ENCODE assay signal across 2 worm cellular contexts in genomic region chrII:5341573-5341972, ce11.
A peak's percentile ranks its signal among the peaks of the same experiment; 100 is the strongest.
TF ChIP-seq lines count a peak whose summit lies in the region.

No protein-coding gene starts in this region.

TF ChIP-seq in whole organism, L1 larva, 84 proteins besides CTCF, POLR2A, EP300 and RAD21:
- TF ChIP-seq nhr-47 (tag; optimal IDR thresholded peaks at IDR 0.05; lab: Kevin White, UChicago): peak; percentile 40
- TF ChIP-seq efl-1 (optimal IDR thresholded peaks at IDR 0.05; lab: Kevin White, UChicago): no peak
- peak in 1 of 2 experiments; percentile 67 for TF ChIP-seq efl-1 (GFP tag; optimal IDR thresholded peaks at IDR 0.05 in 1 of 2; lab: Kevin White, UChicago)
- peak; percentile 95 for TF ChIP-seq dsc-1 (tag; optimal IDR thresholded peaks at IDR 0.05; lab: Kevin White, UChicago)
- peak; percentile 43 for TF ChIP-seq fkh-8 (tag; optimal IDR thresholded peaks at IDR 0.05; lab: Kevin White, UChicago)
- TF ChIP-seq nhr-28 (tag; optimal IDR thresholded peaks at IDR 0.05; lab: Kevin White, UChicago): no peak
- TF ChIP-seq nhr-71 (tag; optimal IDR thresholded peaks at IDR 0.05; lab: Kevin White, UChicago): peak; percentile 32
- TF ChIP-seq grh-1 (GFP tag; IDR thresholded peaks at IDR 0.05; lab: Robert Waterston, UW): no peak

TF ChIP-seq in whole organism, L2 larva, 48 proteins besides CTCF, POLR2A, EP300 and RAD21:
- TF ChIP-seq alr-1 (tag; optimal IDR thresholded peaks at IDR 0.05; lab: Kevin White, UChicago) (no peak), nhr-21 (tag; optimal IDR thresholded peaks at IDR 0.05; lab: Kevin White, UChicago) (peak; percentile 3), sma-9 (GFP tag; optimal IDR thresholded peaks at IDR 0.05; lab: Kevin White, UChicago) (peak; percentile 5), sma-9 (tag; optimal IDR thresholded peaks at IDR 0.05; lab: Kevin White, UChicago) (no peak), nhr-237 (tag; optimal IDR thresholded peaks at IDR 0.05; lab: Kevin White, UChicago) (no peak), nhr-6 (tag; optimal IDR thresholded peaks at IDR 0.05; lab: Kevin White, UChicago) (no peak), fos-1 (tag; optimal IDR thresholded peaks at IDR 0.05; lab: Kevin White, UChicago) (no peak)
